Fruit fly (Drosophila melanogaster): Measurements from ENCODE around the gene Glut4EF.

Gene Glut4EF

dm6 chr3R:9985585-9986393, 111.3 kb downstream of the Glut4EF start, which contains the start of gene Art4:
TSS of gene Art4 (minus strand) at chr3R:9986060.
- TF ChIP-seq vri (GFP tag; optimal IDR thresholded peaks at IDR 0.05) (peak; percentile 18), CG3919 (GFP tag; optimal IDR thresholded peaks at IDR 0.05) (peak; percentile 44), lz (GFP tag; optimal IDR thresholded peaks at IDR 0.05) (peak; percentile 14), CG6792 (GFP tag; optimal IDR thresholded peaks at IDR 0.05) (no peak), Gug (GFP tag; IDR thresholded peaks at IDR 0.05) (no peak), Hr39 (GFP tag; optimal IDR thresholded peaks at IDR 0.05) (peak; percentile 14), CG11762 (GFP tag; optimal IDR thresholded peaks at IDR 0.05; ENCODE audit: insufficient read depth) (no peak), esn (GFP tag; optimal IDR thresholded peaks at IDR 0.05) (peak; percentile 53), CG3032 (tag; optimal IDR thresholded peaks at IDR 0.05) (peak; percentile 33), Lpt (GFP tag; optimal IDR thresholded peaks at IDR 0.05) (no peak), Smox (GFP tag; optimal IDR thresholded peaks at IDR 0.05) (peak; percentile 33), CG7368 (GFP tag; optimal IDR thresholded peaks at IDR 0.05) (no peak), CG11902 (GFP tag; optimal IDR thresholded peaks at IDR 0.05) (no peak), salr (GFP tag; optimal IDR thresholded peaks at IDR 0.05) (no peak), svp (GFP tag) (no peak), Sox14 (GFP tag; optimal IDR thresholded peaks at IDR 0.05) (peak; percentile 26), pdm3 (GFP tag; optimal IDR thresholded peaks at IDR 0.05) (no peak), Ets96B (tag; optimal IDR thresholded peaks at IDR 0.05) (peak; percentile 7), achi (GFP tag; optimal IDR thresholded peaks at IDR 0.05) (no peak), CG31627 (GFP tag; optimal IDR thresholded peaks at IDR 0.05) (peak; percentile 28), acj6 (GFP tag; optimal IDR thresholded peaks at IDR 0.05) (peak; percentile 20), ss (GFP tag; optimal IDR thresholded peaks at IDR 0.05) (peak in 1 of 2 experiments; percentile 41), CG32006 (GFP tag; optimal IDR thresholded peaks at IDR 0.05) (no peak), Met (GFP tag; optimal IDR thresholded peaks at IDR 0.05) (peak; percentile 12), CG9139 (GFP tag; optimal IDR thresholded peaks at IDR 0.05) (no peak), Eip75B (GFP tag; optimal IDR thresholded peaks at IDR 0.05) (no peak), CG6808 (GFP tag; optimal IDR thresholded peaks at IDR 0.05) (peak; percentile 24), CG10631 (GFP tag; optimal IDR thresholded peaks at IDR 0.05) (peak; percentile 49), CG6163 (GFP tag; IDR thresholded peaks at IDR 0.05) (0 out of 3 replicates have a peak, but pooled peaks have one; percentile 21), Ets21C (GFP tag; optimal IDR thresholded peaks at IDR 0.05) (peak; percentile 13), dsx (GFP tag; optimal IDR thresholded peaks at IDR 0.05; ENCODE audit: poor library complexity, severe bottlenecking) (peak; percentile 74), Hr4 (GFP tag; optimal IDR thresholded peaks at IDR 0.05) (no peak), eg (GFP tag; IDR thresholded peaks at IDR 0.05) (0 out of 3 replicates have a peak, but pooled peaks have one; percentile 10), CG1621 (tag; optimal IDR thresholded peaks at IDR 0.05) (no peak), dac (GFP tag; optimal IDR thresholded peaks at IDR 0.05) (no peak), CG15336 (GFP tag; IDR thresholded peaks at IDR 0.05) (no peak), Blimp-1 (GFP tag; optimal IDR thresholded peaks at IDR 0.05) (peak; percentile 72), fkh (GFP tag; optimal IDR thresholded peaks at IDR 0.05) (peak; percentile 46)

dm6 chr3R:9996689-9997213, 122.3 kb downstream of the Glut4EF start, which contains the start of the genes Gr85a and Spn85F:
TSS of gene Gr85a (minus strand) at chr3R:9996789.
TSS of gene Spn85F (plus strand) at chr3R:9997163.
- TF ChIP-seq CG1621 (tag; optimal IDR thresholded peaks at IDR 0.05) (no peak), spab (GFP tag; optimal IDR thresholded peaks at IDR 0.05) (no peak), OdsH (GFP tag; optimal IDR thresholded peaks at IDR 0.05) (no peak), Eip93F (GFP tag; optimal IDR thresholded peaks at IDR 0.05) (no peak), CG15336 (GFP tag; IDR thresholded peaks at IDR 0.05) (no peak), Hr39 (GFP tag; optimal IDR thresholded peaks at IDR 0.05) (no peak), vri (GFP tag; optimal IDR thresholded peaks at IDR 0.05) (no peak)

All from whole organism, prepupa.